Fruit fly (Drosophila melanogaster) whole organism, wandering third instar larva: Measurements from ENCODE around the gene CG33642.
A peak's percentile ranks its signal among the peaks of the same experiment; 100 is the strongest.

ENCODE experiments used
- CrebA ChIP-seq: fragments of 200-800 bp; sonication (Bioruptor generic); optimal IDR thresholded peaks from 2 replicates; lab custom pipeline; 2016; ENCODE audit warnings: missing biosample characterization, mild to moderate bottlenecking, missing genetic modification characterization, borderline replicate concordance
- HLH106 ChIP-seq: fragments of 200-800 bp; optimal IDR thresholded peaks from 3 replicates; lab custom pipeline; 2019; ENCODE audit warnings: missing biosample characterization, mild to moderate bottlenecking, missing genetic modification characterization, moderate library complexity
- Hnf4 ChIP-seq: fragments of 200-800 bp; sonication (Bioruptor generic); optimal IDR thresholded peaks from 2 replicates; lab custom pipeline; 2016; ENCODE audit warnings: missing biosample characterization, mild to moderate bottlenecking, missing genetic modification characterization
- N ChIP-seq: fragments of >200 bp; optimal IDR thresholded peaks from 2 replicates; lab custom pipeline; 2018; ENCODE audit warnings: missing biosample characterization, missing external identifiers, missing genetic modification characterization
- Sp1 ChIP-seq: fragments of 200-800 bp; sonication (Bioruptor generic); optimal IDR thresholded peaks from 3 replicates; lab custom pipeline; 2019; ENCODE audit warnings: missing biosample characterization, mild to moderate bottlenecking, missing genetic modification characterization, moderate library complexity
- br ChIP-seq: fragments of 200-800 bp; sonication (Bioruptor generic); optimal IDR thresholded peaks from 2 replicates; lab custom pipeline; 2016; ENCODE audit warnings: missing biosample characterization, missing genetic modification characterization
- brk ChIP-seq: fragments of 200-800 bp; sonication (Bioruptor generic); optimal IDR thresholded peaks from 2 replicates; lab custom pipeline; 2016; ENCODE audit warnings: missing biosample characterization, mild to moderate bottlenecking, missing genetic modification characterization
- dl ChIP-seq, 2 experiments: fragments of 175-275, 200-275 bp in 1 of 2; fragments of 200-275 bp in 1 of 2; sonication (Bioruptor generic); optimal IDR thresholded peaks; lab custom pipeline; 2018; ENCODE audit warnings: mild to moderate bottlenecking in 2 of 2, missing biosample characterization in 2 of 2, missing genetic modification characterization in 2 of 2, moderate library complexity in 2 of 2; ENCODE audit not compliant: partially characterized antibody in 2 of 2, insufficient read depth in 1 of 2
- dmrt93B ChIP-seq: fragments of 200-800 bp; sonication (Bioruptor generic); optimal IDR thresholded peaks from 2 replicates; lab custom pipeline; 2018; ENCODE audit warnings: missing biosample characterization, mild to moderate bottlenecking, missing genetic modification characterization
- foxo ChIP-seq, 2 experiments: fragments of 200-800 bp; sonication (Bioruptor generic); optimal IDR thresholded peaks; 2 replicates in 1 of 2; 3 replicates in 1 of 2; lab custom pipeline; 2016 to 2017; ENCODE audit warnings: missing biosample characterization in 2 of 2, missing genetic modification characterization in 2 of 2
- fru ChIP-seq: fragments of 200-800 bp; sonication (Bioruptor generic); optimal IDR thresholded peaks from 3 replicates; lab custom pipeline; 2016; ENCODE audit warnings: missing biosample characterization, mild to moderate bottlenecking, missing genetic modification characterization
- h ChIP-seq: fragments of 200-800 bp; sonication (Bioruptor generic); optimal IDR thresholded peaks from 3 replicates; lab custom pipeline; 2016; ENCODE audit warnings: missing biosample characterization, mild to moderate bottlenecking, missing genetic modification characterization
- jim ChIP-seq: fragments of 175-275, 200-325 bp; sonication (Bioruptor generic); optimal IDR thresholded peaks from 2 replicates; lab custom pipeline; 2016; ENCODE audit warnings: missing biosample characterization, mild to moderate bottlenecking, missing genetic modification characterization
- lola ChIP-seq: fragments of >200 bp; optimal IDR thresholded peaks from 2 replicates; lab custom pipeline; 2017; ENCODE audit warnings: missing biosample characterization, missing genetic modification characterization
- psq ChIP-seq: fragments of 200-800 bp; sonication (Bioruptor generic); optimal IDR thresholded peaks from 3 replicates; lab custom pipeline; 2017; ENCODE audit warnings: missing biosample characterization, mild to moderate bottlenecking, missing genetic modification characterization, moderate library complexity
- rgr ChIP-seq: fragments of 200-800 bp; sonication (Bioruptor generic); optimal IDR thresholded peaks from 3 replicates; lab custom pipeline; 2016; ENCODE audit warnings: missing biosample characterization, mild to moderate bottlenecking, missing genetic modification characterization
- sage ChIP-seq: fragments of 200-800 bp; sonication (Bioruptor generic); optimal IDR thresholded peaks from 2 replicates; lab custom pipeline; 2016; ENCODE audit warnings: missing biosample characterization, mild to moderate bottlenecking, missing genetic modification characterization
- woc ChIP-seq: sonication (Bioruptor generic); optimal IDR thresholded peaks from 2 replicates; lab custom pipeline; 2016; ENCODE audit warnings: missing biosample characterization, mild to moderate bottlenecking, missing genetic modification characterization

CG33642 gene

DNA sequence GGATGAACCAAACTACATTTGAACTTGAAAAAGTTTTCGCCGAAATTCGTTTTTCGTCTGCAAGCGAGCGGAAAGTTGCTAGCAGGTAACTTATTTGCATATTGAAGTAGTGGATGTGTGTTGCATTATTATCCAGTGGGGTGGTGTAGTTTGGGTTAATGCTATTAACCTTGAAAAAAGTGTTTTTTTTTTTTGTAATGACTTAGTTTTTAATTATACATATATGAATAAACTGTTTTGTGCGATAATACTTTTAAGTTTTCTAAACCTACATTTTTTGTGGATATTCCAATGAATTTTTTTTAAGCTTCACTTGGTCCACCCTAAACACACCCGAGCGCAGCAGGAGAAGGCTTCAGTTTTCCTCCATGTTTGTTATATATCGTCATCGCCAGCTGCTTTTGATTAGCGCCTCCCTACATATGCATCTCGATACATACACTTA, 41.2 kb downstream of the CG33642 start (continued):
- no peak for TF ChIP-seq brk

DNA sequence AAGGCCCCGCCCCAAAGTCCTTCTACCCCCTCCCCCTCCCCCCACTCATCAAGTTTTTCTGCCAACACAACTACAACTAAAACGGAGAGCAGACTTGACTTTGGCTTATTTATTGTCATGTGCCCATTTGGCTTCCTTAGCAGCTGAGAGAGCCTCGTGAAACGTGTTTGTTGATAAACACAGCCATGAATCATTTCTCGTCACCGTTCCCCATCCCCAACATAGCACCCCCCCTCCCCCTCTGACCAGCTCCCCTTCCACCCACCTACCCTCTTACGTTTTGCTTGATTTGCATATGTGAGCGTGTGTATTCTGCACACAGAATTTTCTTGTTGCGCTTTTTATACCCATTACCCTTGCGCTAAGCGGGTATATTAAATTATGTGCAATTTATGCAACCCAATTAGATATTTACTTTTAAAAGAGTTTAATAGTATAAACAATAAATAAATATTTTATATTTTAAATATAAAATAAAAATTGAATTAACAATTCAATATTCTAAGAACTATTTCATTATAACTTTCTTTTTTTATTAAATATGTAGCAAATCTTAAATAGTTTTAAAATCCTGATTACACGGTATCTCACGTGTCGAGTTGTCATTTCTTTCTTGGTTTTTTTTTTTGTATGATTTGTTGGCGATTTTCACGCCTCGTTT, 42.1 kb downstream of the CG33642 start:
- TF ChIP-seq br (no peak), rgr (GFP tag; lab: Kevin White, UChicago) (no peak), dl (GFP tag; optimal IDR thresholded peaks at IDR 0.05; lab: Kevin White, UChicago; ENCODE audit: insufficient read depth in 1 of 2, partially characterized antibody in 2 of 2) (no peak), jim (GFP tag; lab: Kevin White, UChicago) (no peak), woc (peak; percentile 23), Sp1 (GFP tag; lab: Kevin White, UChicago) (peak; percentile 42), CrebA (GFP tag; lab: Kevin White, UChicago) (no peak), h (GFP tag; lab: Kevin White, UChicago) (peak; percentile 2), Hnf4 (no peak), HLH106 (peak; percentile 48), fru (GFP tag; lab: Kevin White, UChicago) (peak; percentile 17), lola (GFP tag; lab: Kevin White, UChicago) (no peak), dmrt93B (GFP tag; lab: Kevin White, UChicago) (peak; percentile 13), psq (GFP tag; lab: Kevin White, UChicago) (peak; percentile 46), N (GFP tag; lab: Kevin White, UChicago) (no peak), foxo (GFP tag; optimal IDR thresholded peaks at IDR 0.05; lab: Kevin White, UChicago) (peak in 1 of 2 experiments; percentile 30), sage (GFP tag; lab: Kevin White, UChicago) (no peak)
